Worm (Caenorhabditis elegans): ENCODE measurements around the gene Y55F3AM.13.

DNA sequence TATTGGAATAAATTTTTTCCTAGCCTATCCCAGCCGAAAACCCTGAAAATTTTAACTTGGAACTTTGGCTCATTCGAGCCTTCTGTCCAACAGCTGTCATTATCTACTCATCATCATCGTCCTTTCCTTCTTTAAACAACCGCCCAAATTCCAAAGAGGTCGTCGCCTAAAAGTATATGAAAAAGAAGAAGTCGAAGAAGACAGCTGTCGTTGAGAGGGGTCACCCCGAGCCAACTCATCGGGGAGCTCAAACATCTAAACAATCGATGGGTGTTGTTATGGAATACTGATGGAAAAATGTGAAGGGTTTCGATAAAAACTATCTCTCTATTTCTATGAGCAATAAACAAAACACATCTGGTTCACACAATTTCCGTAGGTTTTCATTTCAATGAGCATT lies 49.0 kb upstream of the Y55F3AM.13 start:
- TF ChIP-seq him-1 (tag; optimal IDR thresholded peaks at IDR 0.05) (no peak), W03F9.2 (tag; optimal IDR thresholded peaks at IDR 0.05) (no peak), dao-5 (tag; optimal IDR thresholded peaks at IDR 0.05) (no peak)
